Fruit fly (Drosophila melanogaster) whole organism, embryonic: ENCODE results near the gene CG31867.

Source experiments
- ATbp ChIP-seq: fragments of 200-800 bp; sonication (Bioruptor generic); optimal IDR thresholded peaks from 2 replicates; lab custom pipeline; 2017; ENCODE audit warnings: missing biosample characterization, mild to moderate bottlenecking, missing genetic modification characterization, missing genetic modification reagents
- CG10147 ChIP-seq: fragments of 200-800 bp; sonication (Bioruptor generic); optimal IDR thresholded peaks from 2 replicates; lab custom pipeline; 2019; ENCODE audit warnings: missing biosample characterization, mild to moderate bottlenecking, missing genetic modification characterization, moderate library complexity
- CG10267 ChIP-seq: fragments of 200-800 bp; sonication (Bioruptor generic); optimal IDR thresholded peaks from 2 replicates; lab custom pipeline; 2018; ENCODE audit warnings: missing biosample characterization, mild to moderate bottlenecking, missing genetic modification characterization, moderate library complexity
- CG10543 ChIP-seq: fragments of 200-800 bp; sonication (Bioruptor generic); optimal IDR thresholded peaks from 3 replicates; lab custom pipeline; 2017; ENCODE audit warnings: missing biosample characterization, mild to moderate bottlenecking, missing genetic modification characterization, moderate library complexity
- CG1233 ChIP-seq: fragments of 200-800 bp; sonication (Bioruptor generic); optimal IDR thresholded peaks from 4 replicates; lab custom pipeline; 2018; ENCODE audit warnings: missing biosample characterization, mild to moderate bottlenecking, missing genetic modification characterization
- CG14710 ChIP-seq: fragments of 200-800 bp; sonication (Bioruptor generic); optimal IDR thresholded peaks from 3 replicates; lab custom pipeline; 2019; ENCODE audit warnings: missing biosample characterization, mild to moderate bottlenecking, missing genetic modification characterization, moderate library complexity
- CG15073 ChIP-seq: fragments of 200-800 bp; sonication (Bioruptor generic); optimal IDR thresholded peaks from 2 replicates; lab custom pipeline; 2016; ENCODE audit warnings: missing biosample characterization, missing genetic modification characterization
- CG15479 ChIP-seq: fragments of 200-800 bp; sonication (Bioruptor generic); optimal IDR thresholded peaks from 3 replicates; lab custom pipeline; 2019; ENCODE audit warnings: missing biosample characterization, mild to moderate bottlenecking, missing genetic modification characterization, moderate library complexity
- CG1603 ChIP-seq: fragments of 200-800 bp; sonication (Bioruptor generic); optimal IDR thresholded peaks from 2 replicates; lab custom pipeline; 2019; ENCODE audit warnings: missing biosample characterization, mild to moderate bottlenecking, missing genetic modification characterization, moderate library complexity
- CG17829 ChIP-seq: fragments of 200-800 bp; optimal IDR thresholded peaks from 2 replicates; lab custom pipeline; 2019; ENCODE audit warnings: missing biosample characterization, mild to moderate bottlenecking, missing genetic modification characterization, moderate library complexity
- CG18619 ChIP-seq: fragments of 200-800 bp; sonication (Bioruptor generic); optimal IDR thresholded peaks from 3 replicates; lab custom pipeline; 2017; ENCODE audit warnings: missing biosample characterization, mild to moderate bottlenecking, missing genetic modification characterization
- CG2116 ChIP-seq: fragments of 200-800 bp; sonication (Bioruptor generic); optimal IDR thresholded peaks from 3 replicates; lab custom pipeline; 2018; ENCODE audit warnings: missing biosample characterization, mild to moderate bottlenecking, missing genetic modification characterization
- CG31365 ChIP-seq: fragments of 200-800 bp; sonication (Bioruptor generic); optimal IDR thresholded peaks from 2 replicates; lab custom pipeline; 2018; ENCODE audit warnings: missing biosample characterization, mild to moderate bottlenecking, missing genetic modification characterization
- CG34224 ChIP-seq: fragments of 200-800 bp; sonication (Bioruptor generic); IDR thresholded peaks from 3 replicates; pipeline ENCODE4 v1.3.6; 2022; ENCODE audit warnings: missing biosample characterization, missing genetic modification characterization; ENCODE audit not compliant: partially characterized antibody
- CG34422 ChIP-seq: fragments of 200-800 bp; sonication (Bioruptor generic); IDR thresholded peaks from 3 replicates; pipeline ENCODE4 v1.3.6; 2022; ENCODE audit warnings: missing biosample characterization, missing genetic modification characterization
- CG4404 ChIP-seq: fragments of 200-800 bp; sonication (Bioruptor generic); IDR thresholded peaks from 2 replicates; pipeline ENCODE4 v1.3.6; 2022; ENCODE audit warnings: missing biosample characterization, missing genetic modification characterization
- CG5245 ChIP-seq: fragments of 200-800 bp; sonication (Bioruptor generic); optimal IDR thresholded peaks from 3 replicates; lab custom pipeline; 2016; ENCODE audit warnings: missing biosample characterization, missing genetic modification characterization
- CG6791 ChIP-seq: fragments of 200-800 bp; sonication (Bioruptor generic); IDR thresholded peaks from 3 replicates; pipeline ENCODE4 v1.3.6; 2022; ENCODE audit warnings: missing biosample characterization, missing genetic modification characterization; ENCODE audit not compliant: partially characterized antibody
- CG8290 ChIP-seq, 3 experiments: fragments of 200-800 bp; sonication (Bioruptor generic); optimal IDR thresholded peaks; 2 replicates each; lab custom pipeline; 2016 to 2019; ENCODE audit warnings: missing biosample characterization in 3 of 3, missing genetic modification characterization in 3 of 3, mild to moderate bottlenecking in 2 of 3, moderate library complexity in 1 of 3
- CG8388 ChIP-seq: fragments of 200-800 bp; sonication (Bioruptor generic); optimal IDR thresholded peaks from 2 replicates; lab custom pipeline; 2019; ENCODE audit warnings: missing biosample characterization, mild to moderate bottlenecking, missing genetic modification characterization, moderate library complexity
- CoRest ChIP-seq: fragments of 200-800 bp; sonication (Bioruptor generic); optimal IDR thresholded peaks from 3 replicates; lab custom pipeline; 2018; ENCODE audit warnings: missing biosample characterization, mild to moderate bottlenecking, missing genetic modification characterization, moderate library complexity
- Dip3 ChIP-seq: fragments of 200-800 bp; sonication (Bioruptor generic); optimal IDR thresholded peaks from 3 replicates; lab custom pipeline; 2016; ENCODE audit warnings: missing biosample characterization, missing genetic modification characterization
- Drgx ChIP-seq: fragments of 200-800 bp; sonication (Bioruptor generic); IDR thresholded peaks from 2 replicates; pipeline ENCODE4 v1.3.6; 2022; ENCODE audit warnings: missing biosample characterization, missing genetic modification characterization
- Fer3 ChIP-seq: fragments of 200-800 bp; sonication (Bioruptor generic); optimal IDR thresholded peaks from 2 replicates; lab custom pipeline; 2018; ENCODE audit warnings: missing biosample characterization, mild to moderate bottlenecking, missing genetic modification characterization, moderate library complexity
- H15 ChIP-seq: fragments of 200-800 bp; sonication (Bioruptor generic); IDR thresholded peaks from 3 replicates; pipeline ENCODE4 v1.3.6; 2022; ENCODE audit warnings: missing biosample characterization, missing genetic modification characterization
- H2.0 ChIP-seq: fragments of 200-800 bp; sonication (Bioruptor generic); IDR thresholded peaks from 2 replicates; pipeline ENCODE4 v1.3.6; 2022; ENCODE audit warnings: missing biosample characterization, missing genetic modification characterization
- HLH3B ChIP-seq: fragments of 200-800 bp; sonication (Bioruptor generic); IDR thresholded peaks from 2 replicates; pipeline ENCODE4 v1.3.6; 2022; ENCODE audit warnings: missing biosample characterization, missing genetic modification characterization
- HLH4C ChIP-seq: fragments of 200-800 bp; sonication (Bioruptor generic); IDR thresholded peaks from 3 replicates; pipeline ENCODE4 v1.3.6; 2022; ENCODE audit warnings: missing biosample characterization, missing genetic modification characterization; ENCODE audit not compliant: partially characterized antibody
- Hmr ChIP-seq: fragments of 200-800 bp; sonication (Bioruptor generic); optimal IDR thresholded peaks from 3 replicates; lab custom pipeline; 2017; ENCODE audit warnings: mild to moderate bottlenecking, missing biosample characterization, missing genetic modification reagents, missing genetic modification characterization
- Mrtf ChIP-seq: fragments of 200-800 bp; sonication (Bioruptor generic); IDR thresholded peaks from 3 replicates; pipeline ENCODE4 v1.3.6; 2022; ENCODE audit warnings: missing biosample characterization, missing genetic modification characterization
- Sin3A ChIP-seq: fragments of >200 bp; optimal IDR thresholded peaks from 2 replicates; lab custom pipeline; 2018
- Usf ChIP-seq: fragments of 200-800 bp; sonication (Bioruptor generic); optimal IDR thresholded peaks from 2 replicates; lab custom pipeline; 2017; ENCODE audit warnings: missing genotype, missing biosample characterization, missing genetic modification characterization
- ato ChIP-seq: fragments of 200-800 bp; sonication (Bioruptor generic); IDR thresholded peaks from 2 replicates; pipeline ENCODE4 v1.3.6; 2022; ENCODE audit warnings: missing biosample characterization, missing genetic modification characterization; ENCODE audit not compliant: partially characterized antibody
- bab2 ChIP-seq: fragments of 200-800 bp; sonication (Bioruptor generic); optimal IDR thresholded peaks from 2 replicates; lab custom pipeline; 2016; ENCODE audit warnings: missing biosample characterization, missing genetic modification characterization
- bbx ChIP-seq: fragments of 200-800 bp; sonication (Bioruptor generic); IDR thresholded peaks from 2 replicates; pipeline ENCODE4 v1.3.6; 2022; ENCODE audit warnings: missing biosample characterization, missing genetic modification characterization; ENCODE audit not compliant: partially characterized antibody
- cato ChIP-seq: fragments of 200-800 bp; sonication (Bioruptor generic); optimal IDR thresholded peaks from 2 replicates; lab custom pipeline; 2016; ENCODE audit warnings: missing biosample characterization, missing genetic modification characterization, borderline replicate concordance
- dati ChIP-seq: fragments of 200-800 bp; sonication (Bioruptor generic); IDR thresholded peaks from 2 replicates; pipeline ENCODE4 v1.3.6; 2022; ENCODE audit warnings: missing biosample characterization, missing genetic modification characterization
- dpn ChIP-seq, 2 experiments: fragments of 200-800 bp; sonication (Bioruptor generic); optimal IDR thresholded peaks; 3 replicates each; lab custom pipeline; 2016; ENCODE audit warnings: missing biosample characterization in 2 of 2, missing genetic modification characterization in 2 of 2
- fd3F ChIP-seq: fragments of 200-800 bp; sonication (Bioruptor generic); optimal IDR thresholded peaks from 2 replicates; lab custom pipeline; 2018; ENCODE audit warnings: missing biosample characterization, mild to moderate bottlenecking, missing genetic modification characterization, moderate library complexity
- lmd ChIP-seq: fragments of 200-800 bp; sonication (Bioruptor generic); IDR thresholded peaks from 2 replicates; pipeline ENCODE4 v1.3.6; 2022; ENCODE audit warnings: missing biosample characterization, missing genetic modification characterization
- maf-S ChIP-seq: fragments of 200-800 bp; sonication (Bioruptor generic); optimal IDR thresholded peaks from 2 replicates; lab custom pipeline; 2016; ENCODE audit warnings: missing biosample characterization, missing genetic modification characterization
- psq ChIP-seq: fragments of 200-800 bp; sonication (Bioruptor generic); optimal IDR thresholded peaks from 2 replicates; lab custom pipeline; 2017; ENCODE audit warnings: missing biosample characterization, missing genetic modification characterization
- pzg ChIP-seq: fragments of 200-800 bp; sonication (Bioruptor generic); optimal IDR thresholded peaks from 3 replicates; lab custom pipeline; 2018; ENCODE audit warnings: missing biosample characterization, mild to moderate bottlenecking, missing genetic modification characterization, moderate library complexity
- sens ChIP-seq: fragments of 200-800 bp; sonication (Bioruptor generic); peaks from one replicate; lab custom pipeline; 2016; ENCODE audit warnings: missing biosample characterization, missing genetic modification characterization
- slp2 ChIP-seq: fragments of 200-800 bp; sonication (Bioruptor generic); optimal IDR thresholded peaks from 2 replicates; lab custom pipeline; 2016; ENCODE audit warnings: missing biosample characterization, missing genetic modification characterization
- so ChIP-seq: fragments of 200-800 bp; sonication (Bioruptor generic); IDR thresholded peaks from 3 replicates; pipeline ENCODE4 v1.3.6; 2022; ENCODE audit warnings: missing biosample characterization, missing genetic modification characterization
- trem ChIP-seq: fragments of 200-800 bp; optimal IDR thresholded peaks from 3 replicates; lab custom pipeline; 2019; ENCODE audit warnings: missing biosample characterization, mild to moderate bottlenecking, missing genetic modification characterization, moderate library complexity
- ttk ChIP-seq: fragments of 200-800 bp; sonication (Bioruptor generic); IDR thresholded peaks from 2 replicates; pipeline ENCODE4 v2.1.2; 2022; ENCODE audit warnings: missing biosample characterization, missing genetic modification characterization
- unpg ChIP-seq: fragments of 200-800 bp; sonication (Bioruptor generic); optimal IDR thresholded peaks from 3 replicates; lab custom pipeline; 2018; ENCODE audit warnings: missing biosample characterization, mild to moderate bottlenecking, missing genetic modification characterization, moderate library complexity
- usp ChIP-seq: fragments of >200 bp; optimal IDR thresholded peaks from 2 replicates; lab custom pipeline; 2017; ENCODE audit warnings: missing biosample characterization, missing genetic modification characterization

The CG31867 gene

dm6 chr2L:11119966-11120517 is 25.2 kb downstream of the CG31867 start, which contains the start of gene CG6230 (continued):
- no peak for TF ChIP-seq fd3F (GFP tag; lab: Kevin White, UChicago)
- TF ChIP-seq CG17829 (tag; lab: Kevin White, UChicago): no peak
- TF ChIP-seq CG10267 (tag; lab: Kevin White, UChicago): peak; percentile 92
- TF ChIP-seq usp (GFP tag; lab: Kevin White, UChicago): no peak
- TF ChIP-seq CG1233 (GFP tag; lab: Kevin White, UChicago): no peak
- TF ChIP-seq HLH4C: peak; percentile 63
- TF ChIP-seq HLH3B (GFP tag; lab: Robert Waterston, UW): no peak
- TF ChIP-seq CG4404 (GFP tag; lab: Robert Waterston, UW): no peak
- no peak for TF ChIP-seq unpg (GFP tag; lab: Kevin White, UChicago)
- no peak for TF ChIP-seq Mrtf (GFP tag; lab: Robert Waterston, UW)
- no peak for TF ChIP-seq ATbp
- peak; percentile 64 for TF ChIP-seq ato
- no peak for TF ChIP-seq CG5245
- TF ChIP-seq lmd (GFP tag; lab: Robert Waterston, UW): no peak
- TF ChIP-seq dpn (GFP tag; optimal IDR thresholded peaks at IDR 0.05; lab: Kevin White, UChicago): no peak
- TF ChIP-seq dati (GFP tag; lab: Robert Waterston, UW): no peak
- TF ChIP-seq slp2 (GFP tag; lab: Kevin White, UChicago): no peak
- no peak for TF ChIP-seq psq (GFP tag; lab: Kevin White, UChicago)
- no peak for TF ChIP-seq ttk
- TF ChIP-seq Drgx (GFP tag; lab: Robert Waterston, UW): no peak
- peak; percentile 3 for TF ChIP-seq Sin3A (lab: Kevin White, UChicago)
- peak; percentile 54 for TF ChIP-seq pzg
- TF ChIP-seq bab2 (GFP tag; lab: Kevin White, UChicago): no peak
- no peak for TF ChIP-seq CG18619 (GFP tag; lab: Kevin White, UChicago)
- TF ChIP-seq Usf (GFP tag; lab: Kevin White, UChicago): no peak
- no peak for TF ChIP-seq CG1603 (tag; lab: Kevin White, UChicago)
- peak; percentile 3 for TF ChIP-seq CG14710 (tag; lab: Kevin White, UChicago)
- TF ChIP-seq CG31365 (tag; lab: Kevin White, UChicago): no peak
- no peak for TF ChIP-seq CG10543 (GFP tag; lab: Kevin White, UChicago)
- TF ChIP-seq CG34422 (GFP tag; lab: Robert Waterston, UW): no peak
- no peak for TF ChIP-seq so (GFP tag; lab: Robert Waterston, UW)
- no peak for TF ChIP-seq CoRest (tag; lab: Kevin White, UChicago)
- TF ChIP-seq CG15073 (GFP tag; lab: Kevin White, UChicago): no peak
- TF ChIP-seq trem (tag; lab: Kevin White, UChicago): peak; percentile 24
- peak; percentile 68; the same call in 2 of the 3 replicates for TF ChIP-seq CG6791 (GFP tag; lab: Robert Waterston, UW)
- no peak for TF ChIP-seq CG10147 (GFP tag; lab: Kevin White, UChicago)
- TF ChIP-seq sens (GFP tag; lab: Kevin White, UChicago): peak; percentile 27
- TF ChIP-seq H2.0 (GFP tag; lab: Robert Waterston, UW): no peak
- no peak for TF ChIP-seq maf-S (GFP tag; lab: Kevin White, UChicago)
- TF ChIP-seq CG2116 (GFP tag; lab: Kevin White, UChicago): peak; percentile 86
- TF ChIP-seq CG8290 (GFP tag; optimal IDR thresholded peaks at IDR 0.05; lab: Kevin White, UChicago): no peak
- TF ChIP-seq CG8290 (tag; optimal IDR thresholded peaks at IDR 0.05; lab: Kevin White, UChicago): no peak
- TF ChIP-seq Dip3 (GFP tag; lab: Kevin White, UChicago): no peak
- no peak for TF ChIP-seq H15
- TF ChIP-seq Fer3 (tag; lab: Kevin White, UChicago): no peak
- peak; percentile 73 for TF ChIP-seq bbx (GFP tag; lab: Robert Waterston, UW)
- TF ChIP-seq CG8388: no peak
- TF ChIP-seq Hmr (GFP tag; lab: Kevin White, UChicago): no peak
- TF ChIP-seq CG34224 (GFP tag; lab: Robert Waterston, UW): peak; percentile 73
- TF ChIP-seq cato (GFP tag; lab: Kevin White, UChicago): no peak
- no peak for TF ChIP-seq CG15479 (GFP tag; lab: Kevin White, UChicago)
- TF ChIP-seq, all 482 proteins: peak for 49
